Fruit fly (Drosophila melanogaster) whole organism, wandering third instar larva: ENCODE data around the gene bur.

ENCODE experiments used
- Hnf4 ChIP-seq: fragments of 200-800 bp; sonication (Bioruptor generic); optimal IDR thresholded peaks from 2 replicates; lab custom pipeline; 2016; ENCODE audit warnings: missing biosample characterization, mild to moderate bottlenecking, missing genetic modification characterization
- Hr83 ChIP-seq: fragments of 200-300 bp; sonication (Bioruptor generic); optimal IDR thresholded peaks from 2 replicates; lab custom pipeline; 2016; ENCODE audit warnings: missing biosample characterization, mild to moderate bottlenecking, missing genetic modification characterization, moderate library complexity; ENCODE audit not compliant: poor library complexity, severe bottlenecking
- OdsH ChIP-seq: fragments of 200-800 bp; sonication (Bioruptor generic); optimal IDR thresholded peaks from 2 replicates; lab custom pipeline; 2016; ENCODE audit warnings: missing biosample characterization, mild to moderate bottlenecking, missing genetic modification characterization
- brk ChIP-seq: fragments of 200-800 bp; sonication (Bioruptor generic); optimal IDR thresholded peaks from 2 replicates; lab custom pipeline; 2016; ENCODE audit warnings: missing biosample characterization, mild to moderate bottlenecking, missing genetic modification characterization
- dl ChIP-seq, 2 experiments: fragments of 175-275, 200-275 bp in 1 of 2; fragments of 200-275 bp in 1 of 2; sonication (Bioruptor generic); optimal IDR thresholded peaks; lab custom pipeline; 2018; ENCODE audit warnings: mild to moderate bottlenecking in 2 of 2, missing biosample characterization in 2 of 2, missing genetic modification characterization in 2 of 2, moderate library complexity in 2 of 2; ENCODE audit not compliant: partially characterized antibody in 2 of 2, insufficient read depth in 1 of 2
- dsf ChIP-seq: sonication (Bioruptor generic); optimal IDR thresholded peaks from 2 replicates; lab custom pipeline; 2016; ENCODE audit warnings: missing biosample characterization, missing genetic modification characterization, borderline replicate concordance
- fru ChIP-seq: fragments of 200-800 bp; sonication (Bioruptor generic); optimal IDR thresholded peaks from 3 replicates; lab custom pipeline; 2016; ENCODE audit warnings: missing biosample characterization, mild to moderate bottlenecking, missing genetic modification characterization
- jim ChIP-seq: fragments of 175-275, 200-325 bp; sonication (Bioruptor generic); optimal IDR thresholded peaks from 2 replicates; lab custom pipeline; 2016; ENCODE audit warnings: missing biosample characterization, mild to moderate bottlenecking, missing genetic modification characterization
- psq ChIP-seq: fragments of 200-800 bp; sonication (Bioruptor generic); optimal IDR thresholded peaks from 3 replicates; lab custom pipeline; 2017; ENCODE audit warnings: missing biosample characterization, mild to moderate bottlenecking, missing genetic modification characterization, moderate library complexity
- usp ChIP-seq: fragments of >200 bp; optimal IDR thresholded peaks from 2 replicates; lab custom pipeline; 2017; ENCODE audit warnings: missing biosample characterization, missing genetic modification characterization

- TF ChIP-seq dl (GFP tag; optimal IDR thresholded peaks at IDR 0.05; lab: Kevin White, UChicago; ENCODE audit: insufficient read depth in 1 of 2, partially characterized antibody in 2 of 2) (no peak), brk (GFP tag; lab: Kevin White, UChicago) (no peak), usp (no peak), Hnf4 (peak; percentile 77), psq (GFP tag; lab: Kevin White, UChicago) (peak; percentile 92), dsf (no peak), fru (GFP tag; lab: Kevin White, UChicago) (no peak), OdsH (peak; percentile 32), Hr83 (peak; percentile 74), jim (GFP tag; lab: Kevin White, UChicago) (no peak)
These were observed 23.1 kb downstream of the bur start, which contains the start of the genes Mpp6 and E2f2 for dm6 chr2L:21156156-21157040.
